Worm (Caenorhabditis elegans): Measurements from ENCODE around the gene cdk-5.

DNA sequence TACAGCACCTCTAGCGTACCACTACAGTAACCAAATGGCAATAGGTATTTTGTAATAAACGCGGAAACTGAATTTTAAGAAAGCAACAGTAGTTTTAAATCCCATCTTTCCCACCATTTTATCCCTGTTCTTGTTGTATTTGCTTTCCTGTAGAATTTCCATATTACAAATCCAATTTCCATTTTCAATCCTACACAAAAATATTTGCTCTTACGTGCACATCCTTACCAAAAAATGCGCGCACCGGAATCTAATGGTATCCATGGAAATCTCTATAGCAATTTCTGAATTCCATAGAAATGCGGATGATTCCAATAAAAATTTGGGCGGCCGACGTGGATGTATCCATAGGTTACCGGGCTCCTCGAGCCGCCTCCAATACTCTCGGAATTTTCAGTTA is 36.0 kb downstream of the cdk-5 start, which contains the start of gene trf-1:
- TF ChIP-seq skn-1 (tag; optimal IDR thresholded peaks at IDR 0.05) (no peak), lin-13 (GFP tag; optimal IDR thresholded peaks at IDR 0.05) (no peak), ceh-82 (tag; optimal IDR thresholded peaks at IDR 0.05) (no peak), ces-1 (GFP tag; optimal IDR thresholded peaks at IDR 0.05) (no peak)

Data from whole organism, L4 larva.